Worm (Caenorhabditis elegans) whole organism, midembryonic: Measurements from ENCODE around the gene C18G1.8.

ENCODE experiments used
- T22C8.4 ChIP-seq: fragments of 200-800 bp; sonication (Bioruptor generic); IDR thresholded peaks from 2 replicates; pipeline ENCODE4 v1.3.6; 2022; ENCODE audit warnings: missing genetic modification characterization, missing compliant biosample characterization
- cog-1 ChIP-seq: sonication (generic microtip); optimal IDR thresholded peaks from 2 replicates; lab custom pipeline; 2016; ENCODE audit warnings: missing genetic modification characterization, missing compliant biosample characterization
- flt-1 ChIP-seq: fragments of 200-800 bp; sonication (Bioruptor generic); IDR thresholded peaks from 2 replicates; pipeline ENCODE4 v1.3.6; 2022; ENCODE audit warnings: missing genetic modification characterization, missing compliant biosample characterization
- klf-2 ChIP-seq: fragments of 200-800 bp; sonication (Bioruptor generic); conservative IDR thresholded peaks from 2 replicates; pipeline ENCODE4 v1.3.6; 2022; ENCODE audit warnings: missing genetic modification reagents, missing genetic modification characterization, missing compliant biosample characterization
- med-1 ChIP-seq: sonication (generic microtip); optimal IDR thresholded peaks from 2 replicates; lab custom pipeline; 2017; ENCODE audit warnings: missing genetic modification characterization, mild to moderate bottlenecking, missing compliant biosample characterization, antibody characterized with exemption, missing genetic modification reagents; ENCODE audit not compliant: insufficient read depth
- ref-1 ChIP-seq: fragments of 200-800 bp; sonication (Bioruptor generic); conservative IDR thresholded peaks from 2 replicates; pipeline ENCODE4 v1.3.6; 2022; ENCODE audit warnings: missing genetic modification reagents, missing genetic modification characterization, missing compliant biosample characterization
- tab-1 ChIP-seq: fragments of 200-800 bp; sonication (Bioruptor generic); IDR thresholded peaks from 2 replicates; pipeline ENCODE4 v1.3.6; 2022; ENCODE audit warnings: missing genetic modification characterization, missing compliant biosample characterization
- ztf-23 ChIP-seq: fragments of 200-800 bp; sonication (Bioruptor generic); IDR thresholded peaks from 2 replicates; pipeline ENCODE4 v1.3.6; 2022; ENCODE audit warnings: missing genetic modification reagents, missing genetic modification characterization, missing compliant biosample characterization
- ztf-29 ChIP-seq: fragments of 200-800 bp; sonication (Bioruptor generic); IDR thresholded peaks from 2 replicates; pipeline ENCODE4 v1.3.6; 2022; ENCODE audit warnings: missing genetic modification reagents, missing genetic modification characterization, missing compliant biosample characterization

The C18G1.8 gene

DNA sequence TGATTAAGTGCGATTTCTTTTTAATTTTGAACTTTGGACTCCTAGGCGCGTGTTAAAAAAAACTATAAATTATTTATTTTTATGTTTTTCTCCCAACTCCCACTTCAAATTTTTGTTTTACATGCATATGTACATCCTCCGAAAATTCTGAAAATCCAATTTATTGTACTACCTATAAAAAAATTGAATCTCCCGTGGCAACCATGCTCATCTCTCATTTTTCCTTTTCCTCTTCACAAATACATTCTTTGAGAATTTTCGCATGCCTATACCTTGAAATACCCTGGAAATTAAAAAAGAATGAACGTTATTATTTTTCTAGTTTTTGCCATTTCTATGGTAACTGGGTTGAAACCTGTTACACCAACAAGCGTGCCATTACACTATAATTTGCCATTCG, 22.4 kb upstream of the C18G1.8 start, which contains the start of gene R02F11.10:
R02F11.10 (plus strand) TSS at position 301 of the 400 bp plus-strand sequence.
- TF ChIP-seq klf-2 (no peak), ref-1 (GFP tag; lab: Robert Waterston, UW) (no peak), flt-1 (GFP tag; lab: Robert Waterston, UW) (no peak), tab-1 (GFP tag; lab: Robert Waterston, UW) (no peak), med-1 (GFP tag; lab: Kevin White, UChicago) (no peak), cog-1 (tag; lab: Kevin White, UChicago) (no peak), ztf-23 (no peak), T22C8.4 (GFP tag; lab: Robert Waterston, UW) (no peak), ztf-29 (GFP tag; lab: Robert Waterston, UW) (no peak)

ce11 chrV:4787836-4788235, 21.4 kb upstream of the C18G1.8 start:
- TF ChIP-seq ztf-23 (no peak), flt-1 (GFP tag; lab: Robert Waterston, UW) (no peak), T22C8.4 (GFP tag; lab: Robert Waterston, UW) (no peak), klf-2 (no peak), ztf-29 (GFP tag; lab: Robert Waterston, UW) (no peak), med-1 (GFP tag; lab: Kevin White, UChicago) (no peak), tab-1 (GFP tag; lab: Robert Waterston, UW) (no peak)

DNA sequence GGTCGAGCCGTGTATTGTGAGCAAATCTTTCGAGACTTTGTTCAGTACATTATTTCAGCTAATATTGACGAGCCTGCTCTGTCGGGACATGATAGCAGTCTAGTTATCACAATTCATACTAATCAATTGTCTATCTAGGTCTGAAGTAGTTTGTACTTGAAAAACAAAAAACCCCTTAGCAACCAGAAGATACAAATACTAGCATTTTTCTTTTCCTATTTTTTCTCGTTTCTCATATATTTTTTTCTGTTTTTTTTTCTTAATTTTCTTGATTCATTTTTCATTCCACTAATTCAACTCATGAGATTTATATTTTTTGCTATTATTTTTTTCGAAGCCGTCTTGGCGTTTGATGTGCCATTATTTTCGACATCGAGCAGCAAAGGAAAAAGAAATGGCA, 20.8 kb upstream of the C18G1.8 start, which contains the start of gene R02F11.9:
R02F11.9 (plus strand) TSS at position 301 of the 400 bp plus-strand sequence.
- TF ChIP-seq flt-1 (GFP tag; lab: Robert Waterston, UW) (no peak), med-1 (GFP tag; lab: Kevin White, UChicago) (no peak), cog-1 (tag; lab: Kevin White, UChicago) (no peak), ztf-23 (no peak), tab-1 (GFP tag; lab: Robert Waterston, UW) (no peak), klf-2 (no peak), ztf-29 (GFP tag; lab: Robert Waterston, UW) (no peak), ref-1 (GFP tag; lab: Robert Waterston, UW) (no peak), T22C8.4 (GFP tag; lab: Robert Waterston, UW) (no peak)

DNA sequence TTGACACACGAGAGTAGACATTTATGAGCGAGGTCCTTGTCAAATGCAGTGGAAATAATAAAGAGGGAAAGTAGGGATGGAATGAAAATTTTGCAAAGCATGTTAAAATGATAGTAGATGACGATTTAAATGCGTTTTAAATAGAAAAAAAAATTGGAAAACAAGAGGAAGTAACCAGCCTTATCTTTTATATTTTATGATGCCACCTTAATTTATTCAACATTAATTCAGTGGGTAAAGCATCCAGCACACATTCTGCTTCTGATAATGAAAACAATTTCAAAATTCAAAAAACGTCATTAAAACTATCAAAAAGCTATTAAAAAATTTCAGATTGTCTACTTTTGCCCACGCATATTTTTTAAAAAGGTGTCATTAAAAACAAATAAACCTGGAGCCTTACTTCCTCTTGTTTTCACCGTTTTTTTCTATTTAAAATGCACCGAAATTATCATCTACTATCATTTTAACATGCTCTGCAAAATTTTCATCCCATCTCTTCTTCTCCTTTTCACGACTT, 19.0 kb upstream of the C18G1.8 start, which contains the start of the genes Y60C6A.2 and Y60C6A.3:
Y60C6A.2 (minus strand) TSS at position 101 of the 520 bp plus-strand sequence.
Y60C6A.3 (plus strand) TSS at position 470 of the 520 bp plus-strand sequence.
- TF ChIP-seq cog-1 (tag; lab: Kevin White, UChicago) (no peak), klf-2 (no peak), med-1 (GFP tag; lab: Kevin White, UChicago) (no peak), ztf-29 (GFP tag; lab: Robert Waterston, UW) (no peak), ztf-23 (no peak), T22C8.4 (GFP tag; lab: Robert Waterston, UW) (no peak), tab-1 (GFP tag; lab: Robert Waterston, UW) (no peak), ref-1 (GFP tag; lab: Robert Waterston, UW) (no peak), flt-1 (GFP tag; lab: Robert Waterston, UW) (no peak)

- TF ChIP-seq cog-1 (tag; lab: Kevin White, UChicago) (no peak), ztf-29 (GFP tag; lab: Robert Waterston, UW) (no peak), med-1 (GFP tag; lab: Kevin White, UChicago) (no peak), T22C8.4 (GFP tag; lab: Robert Waterston, UW) (no peak), ref-1 (GFP tag; lab: Robert Waterston, UW) (no peak), tab-1 (GFP tag; lab: Robert Waterston, UW) (no peak), flt-1 (GFP tag; lab: Robert Waterston, UW) (no peak), klf-2 (no peak), ztf-23 (no peak)
These were observed 16.9 kb upstream of the C18G1.8 start, which contains the start of gene Y60C6A.1 for ce11 chrV:4783313-4783712. Y60C6A.1 (plus strand) TSS chrV:4783613.

DNA sequence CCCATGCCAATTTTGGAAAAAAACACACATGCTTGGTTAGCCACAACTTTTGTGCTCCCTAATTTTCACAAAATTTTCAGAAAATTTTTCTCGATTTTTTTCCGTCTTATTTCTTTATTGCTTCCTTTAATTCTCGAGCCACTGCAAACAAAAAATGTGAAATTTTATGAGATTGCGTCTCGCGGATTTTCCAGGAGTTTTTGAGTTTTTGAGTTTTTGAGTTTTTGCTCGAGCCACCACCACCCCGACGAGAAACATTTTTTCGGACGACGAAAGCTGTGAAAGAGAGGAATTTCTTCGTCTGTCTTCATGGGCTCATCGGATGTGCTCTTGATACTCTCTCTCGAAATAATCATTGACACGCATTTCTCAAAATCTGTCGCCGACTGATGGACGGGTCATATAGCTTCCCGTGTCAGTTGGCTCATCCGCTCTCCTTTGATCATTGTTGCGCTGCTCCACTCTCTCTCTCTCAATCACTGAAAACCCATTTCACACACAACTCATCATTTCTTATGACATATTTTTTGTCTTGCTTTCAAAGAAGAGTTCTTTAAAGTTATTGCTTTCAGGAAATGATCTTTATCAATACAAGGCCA, 11.1 kb upstream of the C18G1.8 start, which contains the start of gene C18G1.1:
C18G1.1 (plus strand) TSS at position 573 of the 599 bp plus-strand sequence.
- TF ChIP-seq med-1 (GFP tag; lab: Kevin White, UChicago) (no peak), ref-1 (GFP tag; lab: Robert Waterston, UW) (no peak), cog-1 (tag; lab: Kevin White, UChicago) (no peak), klf-2 (no peak), tab-1 (GFP tag; lab: Robert Waterston, UW) (no peak), ztf-23 (no peak), T22C8.4 (GFP tag; lab: Robert Waterston, UW) (no peak), ztf-29 (GFP tag; lab: Robert Waterston, UW) (no peak), flt-1 (GFP tag; lab: Robert Waterston, UW) (no peak)

DNA sequence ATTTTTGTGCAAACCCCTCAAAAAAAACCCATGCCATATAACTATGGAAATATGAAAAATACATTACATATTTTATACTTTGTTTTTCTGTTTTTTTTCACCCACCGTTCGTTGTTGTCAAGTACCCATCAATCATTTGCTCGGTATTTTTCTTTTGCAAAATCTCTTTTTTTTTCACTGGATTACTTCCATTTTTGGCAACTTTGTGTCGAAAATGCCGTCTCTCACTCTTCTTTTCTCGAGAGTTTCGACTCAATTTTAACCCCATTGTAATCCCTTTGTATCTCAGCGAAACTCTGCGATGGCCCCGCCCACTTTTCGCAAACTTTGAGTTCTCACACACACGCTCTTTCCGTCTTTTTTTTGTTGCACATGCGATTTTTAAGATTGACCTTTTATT, 8.7 kb upstream of the C18G1.8 start:
- TF ChIP-seq T22C8.4 (GFP tag; lab: Robert Waterston, UW) (no peak), klf-2 (no peak), tab-1 (GFP tag; lab: Robert Waterston, UW) (no peak), flt-1 (GFP tag; lab: Robert Waterston, UW) (no peak), ztf-29 (GFP tag; lab: Robert Waterston, UW) (no peak), cog-1 (tag; lab: Kevin White, UChicago) (no peak), ztf-23 (no peak), ref-1 (GFP tag; lab: Robert Waterston, UW) (no peak), med-1 (GFP tag; lab: Kevin White, UChicago) (no peak)

DNA sequence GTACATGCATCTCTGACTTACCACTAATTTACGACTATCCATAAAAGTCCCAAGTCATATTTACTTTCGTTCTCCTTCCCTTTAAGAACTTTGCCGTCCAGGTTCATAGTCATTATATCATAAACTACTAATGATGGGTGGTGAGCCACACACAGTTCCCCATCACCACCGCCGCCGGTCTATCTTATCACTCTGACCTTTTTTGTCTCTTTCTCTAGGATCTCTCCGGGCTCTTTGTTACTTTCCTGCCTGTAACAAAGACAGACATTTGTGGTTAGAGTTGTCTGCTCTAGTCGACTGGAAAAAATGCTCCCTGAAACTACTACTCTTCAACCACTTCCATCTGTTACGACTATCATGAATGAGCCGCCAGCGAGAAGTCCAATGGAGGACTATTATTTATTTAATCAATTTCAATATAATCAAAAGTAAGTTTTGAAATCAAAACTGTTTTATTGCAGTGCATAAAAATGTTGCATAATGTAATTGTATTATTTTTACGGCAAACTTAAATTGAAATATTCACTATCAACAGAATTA, 4.1 kb upstream of the C18G1.8 start, which contains the start of gene elt-7:
elt-7 (plus strand) TSS at position 263 of the 540 bp plus-strand sequence.
- TF ChIP-seq med-1 (GFP tag; lab: Kevin White, UChicago) (no peak), ref-1 (GFP tag; lab: Robert Waterston, UW) (no peak), flt-1 (GFP tag; lab: Robert Waterston, UW) (no peak), tab-1 (GFP tag; lab: Robert Waterston, UW) (no peak), ztf-23 (no peak), ztf-29 (GFP tag; lab: Robert Waterston, UW) (no peak), T22C8.4 (GFP tag; lab: Robert Waterston, UW) (no peak), cog-1 (tag; lab: Kevin White, UChicago) (no peak), klf-2 (no peak)
